Fruit fly (Drosophila melanogaster) whole organism, wandering third instar larva: ENCODE measurements around the gene CG14624.

ENCODE experiments used
- Myc ChIP-seq: fragments of >200 bp; optimal IDR thresholded peaks from 2 replicates; lab custom pipeline; 2017
- psq ChIP-seq: fragments of 200-800 bp; sonication (Bioruptor generic); optimal IDR thresholded peaks from 3 replicates; lab custom pipeline; 2017; ENCODE audit warnings: missing biosample characterization, mild to moderate bottlenecking, missing genetic modification characterization, moderate library complexity
- usp ChIP-seq: fragments of >200 bp; optimal IDR thresholded peaks from 2 replicates; lab custom pipeline; 2017; ENCODE audit warnings: missing biosample characterization, missing genetic modification characterization

dm6 chrX:1180865-1181264 is 25.7 kb upstream of the CG14624 start:
- TF ChIP-seq Myc (lab: Kevin White, UChicago) (no peak), psq (GFP tag; lab: Kevin White, UChicago) (no peak), usp (GFP tag; lab: Kevin White, UChicago) (no peak)
